Worm (Caenorhabditis elegans) whole organism, L3 larva: ENCODE measurements around the gene rpy-1.

Source experiments
- aly-2 ChIP-seq: fragments of 150-350 bp; optimal IDR thresholded peaks from 2 replicates; lab custom pipeline; 2014; ENCODE audit warnings: missing biosample characterization, missing genetic modification characterization
- ceh-28 ChIP-seq: fragments of 150-350 bp; optimal IDR thresholded peaks from 2 replicates; lab custom pipeline; 2014; ENCODE audit warnings: missing biosample characterization, missing genetic modification reagents, missing genetic modification characterization
- ceh-82 ChIP-seq: fragments of 150-350 bp; optimal IDR thresholded peaks from 2 replicates; lab custom pipeline; 2014; ENCODE audit warnings: missing biosample characterization, missing genetic modification characterization
- ceh-9 ChIP-seq: sonication (generic microtip); optimal IDR thresholded peaks from 2 replicates; lab custom pipeline; 2018; ENCODE audit warnings: missing biosample characterization, missing genetic modification characterization
- egl-27 ChIP-seq: sonication (generic microtip); optimal IDR thresholded peaks from 4 replicates; lab custom pipeline; 2017; ENCODE audit warnings: missing biosample characterization, missing genetic modification reagents, missing genetic modification characterization
- egl-5 ChIP-seq: fragments of 150-350 bp; optimal IDR thresholded peaks from 2 replicates; lab custom pipeline; 2017; ENCODE audit warnings: missing biosample characterization, missing genetic modification reagents, missing genetic modification characterization, inconsistent platforms
- elt-1 ChIP-seq: fragments of 150-350 bp; optimal IDR thresholded peaks from 2 replicates; lab custom pipeline; 2014; ENCODE audit warnings: missing biosample characterization, missing genetic modification characterization
- elt-2 ChIP-seq: sonication (generic microtip); optimal IDR thresholded peaks from 2 replicates; lab custom pipeline; 2016; ENCODE audit warnings: missing genetic modification reagents, mild to moderate bottlenecking, missing genetic modification characterization, missing compliant biosample characterization
- elt-3 ChIP-seq, 3 experiments: fragments of 150-350 bp in 1 of 3; sonication (generic microtip) in 2 of 3; optimal IDR thresholded peaks; 2 replicates in 2 of 3; 4 replicates in 1 of 3; lab custom pipeline; 2014 to 2017; ENCODE audit warnings: missing biosample characterization in 3 of 3, missing genetic modification characterization in 3 of 3
- eor-1 ChIP-seq, 2 experiments: fragments of 150-350 bp; optimal IDR thresholded peaks; 2 replicates each; lab custom pipeline; 2014 to 2018; ENCODE audit warnings: missing biosample characterization in 2 of 2, missing genetic modification characterization in 2 of 2
- fkh-2 ChIP-seq: fragments of 150-350 bp; optimal IDR thresholded peaks from 2 replicates; lab custom pipeline; 2014; ENCODE audit warnings: missing biosample characterization, missing genetic modification reagents, missing genetic modification characterization
- lin-15B ChIP-seq: fragments of 150-350 bp; optimal IDR thresholded peaks from 2 replicates; lab custom pipeline; 2014; ENCODE audit warnings: missing biosample characterization, missing genetic modification characterization
- lsy-12 ChIP-seq: sonication (generic microtip); optimal IDR thresholded peaks from 2 replicates; lab custom pipeline; 2016; ENCODE audit warnings: mild to moderate bottlenecking, missing genetic modification characterization, missing compliant biosample characterization
- mdl-1 ChIP-seq: fragments of 150-350 bp; optimal IDR thresholded peaks from 2 replicates; lab custom pipeline; 2014; ENCODE audit warnings: missing biosample characterization, missing genetic modification characterization
- mml-1 ChIP-seq: fragments of 150-350 bp; sonication (generic microtip); optimal IDR thresholded peaks from 3 replicates; lab custom pipeline; 2014; ENCODE audit warnings: missing biosample characterization, missing genetic modification characterization
- nhr-11 ChIP-seq: fragments of 150-350 bp; optimal IDR thresholded peaks from 2 replicates; lab custom pipeline; 2014; ENCODE audit warnings: missing biosample characterization, missing genetic modification characterization
- nhr-12 ChIP-seq: fragments of 150-350 bp; optimal IDR thresholded peaks from 2 replicates; lab custom pipeline; 2014; ENCODE audit warnings: missing biosample characterization, missing genetic modification characterization
- nhr-23 ChIP-seq: fragments of 150-350 bp; optimal IDR thresholded peaks from 2 replicates; lab custom pipeline; 2014; ENCODE audit warnings: missing biosample characterization, missing genetic modification reagents, missing genetic modification characterization
- nhr-25 ChIP-seq: sonication (generic microtip); optimal IDR thresholded peaks from 2 replicates; lab custom pipeline; 2017; ENCODE audit warnings: missing biosample characterization, missing genetic modification characterization
- nhr-28 ChIP-seq: fragments of 150-350 bp; optimal IDR thresholded peaks from 2 replicates; lab custom pipeline; 2014; ENCODE audit warnings: missing biosample characterization, missing genetic modification characterization
- nhr-67 ChIP-seq: fragments of 150-350 bp; optimal IDR thresholded peaks from 2 replicates; lab custom pipeline; 2014; ENCODE audit warnings: missing biosample characterization, missing genetic modification characterization
- nhr-77 ChIP-seq: fragments of 150-350 bp; optimal IDR thresholded peaks from 2 replicates; lab custom pipeline; 2014; ENCODE audit warnings: missing biosample characterization, missing genetic modification characterization
- pha-4 ChIP-seq: fragments of 150-350 bp; optimal IDR thresholded peaks from 2 replicates; lab custom pipeline; 2014; ENCODE audit warnings: missing biosample characterization, missing genetic modification reagents, missing genetic modification characterization
- pqm-1 ChIP-seq: fragments of 150-350 bp; optimal IDR thresholded peaks from 2 replicates; lab custom pipeline; 2017; ENCODE audit warnings: missing biosample characterization, missing genetic modification characterization, inconsistent platforms
- sea-2 ChIP-seq: fragments of 150-350 bp; sonication (generic microtip); optimal IDR thresholded peaks from 4 replicates; lab custom pipeline; 2014; ENCODE audit warnings: missing biosample characterization, missing genetic modification reagents, missing genetic modification characterization
- skn-1 ChIP-seq: fragments of 150-350 bp; optimal IDR thresholded peaks from 2 replicates; lab custom pipeline; 2014; ENCODE audit warnings: missing biosample characterization, missing genetic modification characterization
- snpc-4 ChIP-seq: fragments of 150-350 bp; optimal IDR thresholded peaks from 2 replicates; lab custom pipeline; 2014; ENCODE audit warnings: missing biosample characterization, missing genetic modification characterization
- tbx-2 ChIP-seq: sonication (generic microtip); optimal IDR thresholded peaks from 2 replicates; lab custom pipeline; 2016; ENCODE audit warnings: mild to moderate bottlenecking, missing genetic modification characterization, missing compliant biosample characterization
- unc-39 ChIP-seq: sonication (generic microtip); optimal IDR thresholded peaks from 4 replicates; lab custom pipeline; 2017; ENCODE audit warnings: missing biosample characterization, missing genetic modification characterization
- zag-1 ChIP-seq: fragments of 150-350 bp; optimal IDR thresholded peaks from 2 replicates; lab custom pipeline; 2014; ENCODE audit warnings: missing biosample characterization, missing genetic modification characterization
- ztf-11 ChIP-seq: fragments of 150-350 bp; optimal IDR thresholded peaks from 2 replicates; lab custom pipeline; 2014; ENCODE audit warnings: missing biosample characterization, missing genetic modification characterization
- ztf-4 ChIP-seq: fragments of 150-350 bp; optimal IDR thresholded peaks from 2 replicates; lab custom pipeline; 2014; ENCODE audit warnings: missing biosample characterization, missing genetic modification characterization

Gene rpy-1

ce11 chrII:6750929-6751328, 45.5 kb upstream of the rpy-1 start, which contains the start of gene F41G3.20:
F41G3.20 (minus strand) TSS chrII:6751029.
- TF ChIP-seq egl-27 (tag; lab: Kevin White, UChicago): no peak
- TF ChIP-seq nhr-11: no peak
- no peak for TF ChIP-seq eor-1 (tag; optimal IDR thresholded peaks at IDR 0.05; lab: Kevin White, UChicago)
- TF ChIP-seq nhr-12: no peak
- TF ChIP-seq aly-2: no peak
- no peak for TF ChIP-seq ztf-4

ce11 chrII:6749422-6749821, 44.0 kb upstream of the rpy-1 start, which contains the start of gene F41G3.10:
F41G3.10 (minus strand) TSS chrII:6749522.
- no peak for TF ChIP-seq elt-3 (tag; optimal IDR thresholded peaks at IDR 0.05; lab: Kevin White, UChicago)
- no peak for TF ChIP-seq skn-1 (tag; lab: Kevin White, UChicago)
- no peak for TF ChIP-seq mml-1
- TF ChIP-seq pqm-1 (tag; lab: Kevin White, UChicago): no peak
- TF ChIP-seq ceh-82 (tag; lab: Kevin White, UChicago): no peak
- no peak for TF ChIP-seq nhr-25 (tag; lab: Kevin White, UChicago)
- TF ChIP-seq sea-2 (GFP tag; lab: Kevin White, UChicago): no peak
- TF ChIP-seq egl-5: no peak
- no peak for TF ChIP-seq eor-1 (tag; optimal IDR thresholded peaks at IDR 0.05; lab: Kevin White, UChicago)

- TF ChIP-seq ztf-11 (tag; lab: Kevin White, UChicago): no peak
- TF ChIP-seq tbx-2 (tag; lab: Kevin White, UChicago): no peak
- no peak for TF ChIP-seq unc-39 (tag; lab: Kevin White, UChicago)
- no peak for TF ChIP-seq pha-4 (tag; lab: Kevin White, UChicago)
- no peak for TF ChIP-seq nhr-77 (tag; lab: Kevin White, UChicago)
- no peak for TF ChIP-seq lsy-12 (tag; lab: Kevin White, UChicago)
- no peak for TF ChIP-seq egl-27 (tag; lab: Kevin White, UChicago)
- TF ChIP-seq egl-5: no peak
- no peak for TF ChIP-seq elt-2
- TF ChIP-seq elt-3 (tag; optimal IDR thresholded peaks at IDR 0.05; lab: Kevin White, UChicago): no peak
- no peak for TF ChIP-seq fkh-2 (tag; lab: Kevin White, UChicago)
Observed at ce11 chrII:6746404-6746803, 41.0 kb upstream of the rpy-1 start, which contains the start of gene F41G3.5. F41G3.5 (plus strand) TSS chrII:6746704.

- TF ChIP-seq unc-39 (tag; lab: Kevin White, UChicago) (no peak), nhr-23 (tag; lab: Kevin White, UChicago) (no peak), fkh-2 (tag; lab: Kevin White, UChicago) (no peak), aly-2 (no peak), mdl-1 (tag; lab: Kevin White, UChicago) (no peak), ceh-82 (tag; lab: Kevin White, UChicago) (no peak), ztf-11 (tag; lab: Kevin White, UChicago) (no peak), sea-2 (GFP tag; lab: Kevin White, UChicago) (no peak), tbx-2 (tag; lab: Kevin White, UChicago) (no peak), elt-1 (tag; lab: Kevin White, UChicago) (no peak), egl-27 (tag; lab: Kevin White, UChicago) (no peak), eor-1 (tag; optimal IDR thresholded peaks at IDR 0.05; lab: Kevin White, UChicago) (no peak), lsy-12 (tag; lab: Kevin White, UChicago) (no peak), ceh-9 (tag; lab: Kevin White, UChicago) (no peak), pha-4 (tag; lab: Kevin White, UChicago) (no peak), nhr-12 (no peak), nhr-25 (tag; lab: Kevin White, UChicago) (no peak), snpc-4 (tag; lab: Kevin White, UChicago) (no peak)
Observed at ce11 chrII:6745783-6746182, 40.3 kb upstream of the rpy-1 start, which contains the start of gene ins-14. ins-14 (minus strand) TSS chrII:6745814.

- TF ChIP-seq nhr-67 (tag; lab: Kevin White, UChicago) (no peak), fkh-2 (tag; lab: Kevin White, UChicago) (no peak), ztf-4 (no peak), ceh-28 (tag; lab: Kevin White, UChicago) (no peak), lsy-12 (tag; lab: Kevin White, UChicago) (no peak), skn-1 (tag; lab: Kevin White, UChicago) (no peak), zag-1 (tag; lab: Kevin White, UChicago) (no peak), elt-2 (no peak)
Observed at ce11 chrII:6744648-6745047, 39.2 kb upstream of the rpy-1 start, which contains the start of gene ins-15. ins-15 (minus strand) TSS chrII:6744748.

- no peak for TF ChIP-seq mml-1
- TF ChIP-seq nhr-11: no peak
- TF ChIP-seq lin-15B (tag; lab: Kevin White, UChicago): no peak
- no peak for TF ChIP-seq egl-5
- TF ChIP-seq nhr-28: no peak
- TF ChIP-seq ceh-9 (tag; lab: Kevin White, UChicago): no peak
Observed at ce11 chrII:6742614-6743013, 37.2 kb upstream of the rpy-1 start, which contains the start of gene F41G3.6. F41G3.6 (plus strand) TSS chrII:6742914.
